Worm (Caenorhabditis elegans) whole organism, L4/young adult: ENCODE data around the gene cutl-9.

Experiments used
- W03F9.2 ChIP-seq: fragments of 150-350 bp; optimal IDR thresholded peaks from 2 replicates; lab custom pipeline; 2014; ENCODE audit warnings: missing biosample characterization, missing genetic modification characterization
- dao-5 ChIP-seq: sonication (generic microtip); optimal IDR thresholded peaks from 2 replicates; lab custom pipeline; 2016; ENCODE audit warnings: missing genotype, missing genetic modification characterization, moderate library complexity, missing compliant biosample characterization
- him-1 ChIP-seq: sonication (generic microtip); optimal IDR thresholded peaks from 2 replicates; lab custom pipeline; 2016; ENCODE audit warnings: missing genotype, missing genetic modification reagents, missing genetic modification characterization, missing compliant biosample characterization

ce11 chrII:10627086-10627485, 5.0 kb downstream of the cutl-9 start:
- no peak for TF ChIP-seq him-1 (tag; lab: Kevin White, UChicago)
- no peak for TF ChIP-seq dao-5 (tag; lab: Kevin White, UChicago)
- no peak for TF ChIP-seq W03F9.2 (tag; lab: Kevin White, UChicago)
